Fruit fly (Drosophila melanogaster): ENCODE data around the gene hng3.

hng3 gene

dm6 chr3L:755259-755658 lies at the start of gene hng3:
hng3 (minus strand) TSS chr3L:755489.
- TF ChIP-seq insv (optimal IDR thresholded peaks at IDR 0.05): no peak
- no peak for TF ChIP-seq h (optimal IDR thresholded peaks at IDR 0.05)
- no peak for TF ChIP-seq ttk (optimal IDR thresholded peaks at IDR 0.05)
- TF ChIP-seq psq (optimal IDR thresholded peaks at IDR 0.05): no peak
- TF ChIP-seq Sin3A (optimal IDR thresholded peaks at IDR 0.05): no peak
- no peak for TF ChIP-seq Myc (optimal IDR thresholded peaks at IDR 0.05)

DNA sequence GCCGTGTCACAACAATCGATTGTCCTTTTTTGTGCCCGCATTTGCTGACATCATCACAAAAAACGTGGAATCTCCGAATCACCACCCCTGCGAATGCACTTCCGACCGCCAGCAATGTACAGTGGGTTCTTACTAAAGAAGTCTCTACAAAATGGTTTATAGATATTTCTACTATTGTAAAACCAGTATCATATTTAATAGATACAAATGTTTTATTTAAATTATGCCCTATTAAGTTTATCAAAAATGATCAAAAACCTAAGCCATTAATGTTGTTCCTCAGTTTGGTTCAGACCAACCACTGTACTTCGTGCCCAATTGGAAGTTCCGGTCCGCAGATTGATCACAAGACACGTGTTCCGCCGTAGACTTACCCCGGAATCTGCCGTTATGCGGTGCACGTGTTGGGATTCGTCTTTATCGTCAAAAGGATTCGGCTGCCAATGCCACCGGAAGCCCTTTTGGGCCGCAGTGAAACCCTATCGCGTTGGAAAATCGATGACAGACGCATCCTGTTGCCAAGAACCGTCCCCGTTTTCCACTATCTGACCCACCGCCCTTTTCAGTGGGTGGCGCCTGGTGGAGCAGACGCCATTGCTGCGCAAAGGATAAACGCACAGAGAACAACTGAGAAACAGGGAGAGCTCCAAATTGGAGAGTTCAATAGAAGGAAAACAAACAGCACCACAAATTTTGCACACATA lies 49.4 kb upstream of the hng3 start:
- TF ChIP-seq Sin3A (optimal IDR thresholded peaks at IDR 0.05) (no peak), Myc (optimal IDR thresholded peaks at IDR 0.05) (no peak), insv (optimal IDR thresholded peaks at IDR 0.05) (no peak), ttk (optimal IDR thresholded peaks at IDR 0.05) (no peak), psq (optimal IDR thresholded peaks at IDR 0.05) (no peak)

DNA sequence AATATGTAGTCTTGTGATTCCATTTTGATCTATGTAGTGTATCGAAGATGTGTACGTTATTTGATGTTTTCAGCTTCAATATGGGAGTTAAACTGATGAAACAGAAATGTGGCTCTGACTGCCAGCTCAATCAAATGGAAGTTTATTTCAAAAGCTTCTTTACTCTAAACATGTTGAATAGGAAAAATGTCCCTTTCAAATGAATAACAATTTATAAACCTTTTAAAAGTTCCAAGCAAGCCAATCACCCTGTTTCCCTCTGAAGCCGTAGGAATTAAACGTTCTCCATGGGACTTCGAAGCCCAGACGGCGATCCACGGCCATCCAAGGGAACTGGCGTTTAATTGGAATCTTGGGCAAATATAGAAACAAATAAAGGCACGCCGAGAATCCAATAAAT lies 48.7 kb upstream of the hng3 start, which contains the start of gene CG13898:
Gene CG13898, minus strand, starts transcription at position 101 of the 400 bp plus-strand sequence.
- no peak for TF ChIP-seq Myc (optimal IDR thresholded peaks at IDR 0.05)
- no peak for TF ChIP-seq Sin3A (optimal IDR thresholded peaks at IDR 0.05)
- no peak for TF ChIP-seq psq (optimal IDR thresholded peaks at IDR 0.05)
- no peak for TF ChIP-seq h (optimal IDR thresholded peaks at IDR 0.05)
- TF ChIP-seq ttk (optimal IDR thresholded peaks at IDR 0.05): no peak
- no peak for TF ChIP-seq insv (optimal IDR thresholded peaks at IDR 0.05)

- TF ChIP-seq Sin3A (optimal IDR thresholded peaks at IDR 0.05): no peak
- TF ChIP-seq ttk (optimal IDR thresholded peaks at IDR 0.05): no peak
- no peak for TF ChIP-seq insv (optimal IDR thresholded peaks at IDR 0.05)
- TF ChIP-seq psq (optimal IDR thresholded peaks at IDR 0.05): no peak
- no peak for TF ChIP-seq Myc (optimal IDR thresholded peaks at IDR 0.05)
- no peak for TF ChIP-seq h (optimal IDR thresholded peaks at IDR 0.05)
These were observed 47.5 kb upstream of the hng3 start for dm6 chr3L:802700-803273.

dm6 chr3L:801860-802462 lies 46.7 kb upstream of the hng3 start:
- TF ChIP-seq insv (optimal IDR thresholded peaks at IDR 0.05) (no peak), ttk (optimal IDR thresholded peaks at IDR 0.05) (no peak), psq (optimal IDR thresholded peaks at IDR 0.05) (no peak), Sin3A (optimal IDR thresholded peaks at IDR 0.05) (no peak), h (optimal IDR thresholded peaks at IDR 0.05) (no peak), Myc (optimal IDR thresholded peaks at IDR 0.05) (no peak)

DNA sequence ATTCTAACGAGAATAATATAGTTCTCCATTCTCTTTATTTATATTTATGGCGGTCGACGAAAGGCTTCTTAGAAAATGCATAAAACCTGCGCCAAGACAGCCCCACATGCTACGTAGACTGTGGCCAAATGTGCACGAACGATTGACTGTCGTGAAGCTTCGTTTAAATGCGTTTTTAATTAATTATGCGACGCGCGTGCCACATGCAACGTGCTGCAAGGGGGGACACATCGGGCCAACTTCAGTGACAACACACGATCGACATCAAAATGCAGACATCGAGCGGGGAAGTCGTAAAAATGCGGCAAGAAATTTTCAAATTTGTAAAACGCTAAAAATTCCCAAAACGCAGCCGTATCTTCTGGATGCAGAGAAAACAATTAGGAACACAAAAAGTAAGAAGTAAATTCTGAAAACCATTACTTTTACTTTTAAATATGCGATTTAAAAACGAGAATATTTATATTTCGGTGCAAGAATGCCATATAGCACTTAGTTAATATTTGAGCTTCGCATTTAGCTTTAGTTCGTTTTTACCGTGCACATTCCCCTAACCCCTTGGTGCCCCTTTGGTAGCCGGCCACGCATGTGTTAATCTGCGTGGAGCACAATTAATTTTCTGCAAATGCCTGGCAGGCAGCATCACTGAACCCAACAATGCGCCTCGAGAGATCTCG lies 44.7 kb upstream of the hng3 start:
- TF ChIP-seq Myc (optimal IDR thresholded peaks at IDR 0.05) (no peak), psq (optimal IDR thresholded peaks at IDR 0.05) (no peak), h (optimal IDR thresholded peaks at IDR 0.05) (no peak), insv (optimal IDR thresholded peaks at IDR 0.05) (no peak), ttk (optimal IDR thresholded peaks at IDR 0.05) (no peak), Sin3A (optimal IDR thresholded peaks at IDR 0.05) (no peak)

DNA sequence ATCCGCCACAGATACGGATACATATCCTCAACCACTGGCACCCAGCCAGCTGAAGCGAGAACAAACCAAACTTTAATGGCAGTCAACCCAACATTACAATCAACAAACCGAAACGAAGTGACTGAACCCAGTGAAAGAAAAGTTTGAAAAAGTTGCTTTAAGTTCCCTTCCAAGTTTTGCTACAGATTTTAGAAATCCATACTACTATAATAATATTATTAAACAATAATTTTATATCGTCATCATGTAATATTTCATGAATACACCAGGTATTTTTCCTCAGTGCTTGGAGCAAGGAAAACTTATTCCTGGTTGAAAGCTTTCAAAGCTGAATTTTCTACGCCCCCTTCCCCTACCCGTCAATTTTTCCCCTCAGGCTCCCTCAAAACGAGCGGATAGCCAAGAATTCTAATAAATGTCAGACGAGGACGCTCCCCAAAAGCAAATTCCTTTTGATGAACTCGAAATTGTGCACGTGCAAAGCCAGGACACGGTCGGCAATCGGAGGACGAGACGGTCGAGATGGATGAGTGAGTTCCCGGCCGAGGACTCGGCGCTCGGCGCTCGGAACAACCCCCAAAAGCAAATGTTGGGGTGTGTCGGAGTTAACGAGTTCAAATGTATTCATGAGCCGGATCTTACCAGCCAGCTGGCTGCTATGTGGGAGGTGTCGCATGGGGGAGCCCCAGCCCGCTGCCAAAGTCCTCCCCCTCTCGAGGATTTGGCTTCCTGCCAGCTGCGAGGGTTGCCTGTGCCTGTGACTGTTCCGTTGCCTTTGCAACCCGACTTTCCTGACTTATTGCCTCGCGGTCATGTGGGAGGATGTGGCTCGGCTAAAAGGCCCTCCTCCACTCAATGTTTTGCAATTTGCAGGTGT lies 41.9 kb upstream of the hng3 start:
- no peak for TF ChIP-seq psq (optimal IDR thresholded peaks at IDR 0.05)
- no peak for TF ChIP-seq insv (optimal IDR thresholded peaks at IDR 0.05)
- TF ChIP-seq Myc (optimal IDR thresholded peaks at IDR 0.05): no peak
- TF ChIP-seq Sin3A (optimal IDR thresholded peaks at IDR 0.05): no peak
- no peak for TF ChIP-seq ttk (optimal IDR thresholded peaks at IDR 0.05)
- no peak for TF ChIP-seq h (optimal IDR thresholded peaks at IDR 0.05)

dm6 chr3L:795001-795400 lies 39.7 kb upstream of the hng3 start:
- no peak for TF ChIP-seq psq (optimal IDR thresholded peaks at IDR 0.05)
- TF ChIP-seq h (optimal IDR thresholded peaks at IDR 0.05): no peak
- no peak for TF ChIP-seq Myc (optimal IDR thresholded peaks at IDR 0.05)
- no peak for TF ChIP-seq Sin3A (optimal IDR thresholded peaks at IDR 0.05)
- no peak for TF ChIP-seq ttk (optimal IDR thresholded peaks at IDR 0.05)
- TF ChIP-seq insv (optimal IDR thresholded peaks at IDR 0.05): no peak

DNA sequence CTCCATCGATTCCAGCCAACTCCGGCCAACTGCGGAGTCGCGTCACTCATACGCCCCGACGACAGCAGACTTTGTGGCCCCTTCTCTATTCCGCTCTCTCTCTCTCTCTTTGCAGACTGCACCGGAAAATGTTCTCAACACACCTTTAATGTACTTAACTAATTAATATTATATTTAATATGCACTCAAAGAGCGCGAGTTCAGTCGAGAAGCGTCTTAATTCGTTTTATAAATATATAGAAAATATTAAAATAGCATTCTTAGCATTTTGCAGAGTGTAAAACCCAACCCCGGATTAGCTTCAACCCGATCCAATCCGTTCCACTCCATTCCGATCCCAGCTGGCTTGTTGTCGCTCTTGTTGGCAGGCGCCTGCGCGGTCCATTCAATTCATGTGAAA lies 39.2 kb upstream of the hng3 start:
- no peak for TF ChIP-seq insv (optimal IDR thresholded peaks at IDR 0.05)
- TF ChIP-seq Sin3A (optimal IDR thresholded peaks at IDR 0.05): no peak
- TF ChIP-seq Myc (optimal IDR thresholded peaks at IDR 0.05): no peak
- no peak for TF ChIP-seq h (optimal IDR thresholded peaks at IDR 0.05)
- no peak for TF ChIP-seq psq (optimal IDR thresholded peaks at IDR 0.05)
- TF ChIP-seq ttk (optimal IDR thresholded peaks at IDR 0.05): no peak

DNA sequence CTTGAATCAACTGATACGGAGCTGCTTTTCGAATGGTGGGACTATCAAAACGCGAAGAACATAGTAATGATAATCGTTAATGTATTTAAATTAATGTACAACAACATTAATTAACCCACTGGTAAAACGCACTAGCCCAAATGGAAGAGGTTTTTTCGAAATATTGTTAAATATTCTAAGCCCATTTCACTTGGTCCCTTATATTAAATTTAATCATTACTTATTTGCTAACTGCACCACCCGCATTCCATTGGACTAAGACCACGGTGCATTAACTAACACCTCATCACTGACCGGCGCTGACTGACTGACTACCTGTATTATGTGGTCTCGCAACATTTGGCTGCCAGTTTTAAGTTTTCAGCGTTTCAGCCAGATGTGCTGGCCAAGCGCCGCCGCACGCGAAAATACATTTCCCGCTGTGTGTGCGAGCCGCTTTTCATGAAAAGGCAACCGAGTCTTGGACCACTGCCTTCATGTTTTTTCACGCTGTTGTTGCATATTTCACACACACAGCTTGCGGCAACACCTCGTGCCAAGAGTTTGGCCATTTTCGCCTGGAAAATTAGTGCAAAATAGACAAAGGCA lies 38.5 kb upstream of the hng3 start:
- TF ChIP-seq ttk (optimal IDR thresholded peaks at IDR 0.05): no peak
- no peak for TF ChIP-seq h (optimal IDR thresholded peaks at IDR 0.05)
- TF ChIP-seq Myc (optimal IDR thresholded peaks at IDR 0.05): no peak
- TF ChIP-seq insv (optimal IDR thresholded peaks at IDR 0.05): no peak
- no peak for TF ChIP-seq Sin3A (optimal IDR thresholded peaks at IDR 0.05)
- no peak for TF ChIP-seq psq (optimal IDR thresholded peaks at IDR 0.05)

Data from Kc167 (cell line).